Worm (Caenorhabditis elegans) whole organism, L4 larva: Measurements from ENCODE around the gene C25G4.2.

Experiments
- F10B5.3 ChIP-seq: sonication (generic microtip); optimal IDR thresholded peaks from 2 replicates; lab custom pipeline; 2016; ENCODE audit warnings: mild to moderate bottlenecking, missing genetic modification characterization, missing compliant biosample characterization
- F44E2.7 ChIP-seq: fragments of 200-800 bp; sonication (Bioruptor generic); IDR thresholded peaks from 2 replicates; pipeline ENCODE4 v2.1.2; 2022; ENCODE audit warnings: missing genetic modification characterization, missing compliant biosample characterization
- F49E8.2 ChIP-seq: sonication (generic microtip); optimal IDR thresholded peaks from 2 replicates; lab custom pipeline; 2016; ENCODE audit warnings: missing compliant biosample characterization, mild to moderate bottlenecking, missing genetic modification characterization, borderline replicate concordance
- T26A8.4 ChIP-seq: fragments of 200-800 bp; sonication (Bioruptor generic); IDR thresholded peaks from 2 replicates; pipeline ENCODE4 v1.3.6; 2022; ENCODE audit warnings: missing genetic modification characterization, missing compliant biosample characterization
- Y105C5A.15 ChIP-seq: fragments of 200-800 bp; sonication (Bioruptor generic); IDR thresholded peaks from 2 replicates; pipeline ENCODE4 v1.3.6; 2022; ENCODE audit warnings: missing genetic modification characterization, missing compliant biosample characterization
- Y48G9A.11 ChIP-seq: fragments of 200-800 bp; sonication (Bioruptor generic); IDR thresholded peaks from 2 replicates; pipeline ENCODE4 v1.3.6; 2022; ENCODE audit warnings: missing genetic modification reagents, missing genetic modification characterization, missing compliant biosample characterization
- Y75B8A.6 ChIP-seq: fragments of 200-800 bp; sonication (Bioruptor generic); IDR thresholded peaks from 2 replicates; pipeline ENCODE4 v1.3.6; 2022; ENCODE audit warnings: missing genetic modification reagents, missing genetic modification characterization, missing compliant biosample characterization
- ZK337.2 ChIP-seq: fragments of 200-800 bp; sonication (Bioruptor generic); IDR thresholded peaks from 2 replicates; pipeline ENCODE4 v1.3.6; 2022; ENCODE audit warnings: missing genetic modification reagents, missing genetic modification characterization, missing compliant biosample characterization
- aha-1 ChIP-seq: fragments of 150-350 bp; peaks from one replicate; lab custom pipeline; 2014; ENCODE audit warnings: missing biosample characterization, missing genetic modification characterization
- ceh-20 ChIP-seq: fragments of 200-800 bp; sonication (Bioruptor generic); IDR thresholded peaks from 2 replicates; pipeline ENCODE4 v1.3.6; 2022; ENCODE audit warnings: missing genetic modification reagents, missing genetic modification characterization, missing compliant biosample characterization
- ceh-44 ChIP-seq: fragments of 200-800 bp; sonication (Bioruptor generic); IDR thresholded peaks from 2 replicates; pipeline ENCODE4 v1.3.6; 2022; ENCODE audit warnings: missing genetic modification reagents, missing genetic modification characterization, missing compliant biosample characterization
- ces-1 ChIP-seq: fragments of 150-350 bp; sonication (generic microtip); optimal IDR thresholded peaks from 4 replicates; lab custom pipeline; 2014; ENCODE audit warnings: missing biosample characterization, missing genetic modification reagents, missing genetic modification characterization
- ctbp-1 ChIP-seq: fragments of 200-800 bp; sonication (Bioruptor generic); IDR thresholded peaks from 2 replicates; pipeline ENCODE4 v1.3.6; 2022; ENCODE audit warnings: missing genetic modification reagents, missing genetic modification characterization, missing compliant biosample characterization
- daf-16 ChIP-seq, 3 experiments: sonication (generic microtip); optimal IDR thresholded peaks; 2 replicates each; lab custom pipeline; 2016 to 2017; ENCODE audit warnings: missing genetic modification characterization in 3 of 3, missing genetic modification reagents in 3 of 3, mild to moderate bottlenecking in 2 of 3, missing compliant biosample characterization in 2 of 3, missing biosample characterization in 1 of 3, moderate library complexity in 1 of 3
- egl-27 ChIP-seq: sonication (generic microtip); optimal IDR thresholded peaks from 3 replicates; lab custom pipeline; 2017; ENCODE audit warnings: missing biosample characterization, missing genetic modification reagents, missing genetic modification characterization
- egl-43 ChIP-seq: fragments of 200-800 bp; sonication (Bioruptor generic); IDR thresholded peaks from 2 replicates; pipeline ENCODE4 v1.3.6; 2022; ENCODE audit warnings: missing genetic modification reagents, missing genetic modification characterization, missing compliant biosample characterization
- gei-8 ChIP-seq: fragments of 200-800 bp; sonication (Bioruptor generic); optimal IDR thresholded peaks from 2 replicates; lab custom pipeline; 2018; ENCODE audit warnings: mild to moderate bottlenecking, missing genetic modification characterization, missing compliant biosample characterization
- hmg-1.1 ChIP-seq: fragments of 200-800 bp; sonication (Bioruptor generic); IDR thresholded peaks from 2 replicates; pipeline ENCODE4 v1.3.6; 2022; ENCODE audit warnings: missing genetic modification reagents, missing genetic modification characterization, missing compliant biosample characterization
- lin-39 ChIP-seq: fragments of 150-350 bp; optimal IDR thresholded peaks from 2 replicates; lab custom pipeline; 2014; ENCODE audit warnings: missing biosample characterization, missing genetic modification reagents, missing genetic modification characterization
- madf-5 ChIP-seq, 2 experiments: fragments of 200-800 bp; sonication (Bioruptor generic); IDR thresholded peaks; 2 replicates each; pipeline ENCODE4 v1.3.6; 2022; ENCODE audit warnings: missing compliant biosample characterization in 2 of 2, missing genetic modification characterization in 2 of 2
- mes-2 ChIP-seq: sonication (generic microtip); optimal IDR thresholded peaks from 2 replicates; lab custom pipeline; 2016; ENCODE audit warnings: missing genotype, mild to moderate bottlenecking, missing genetic modification characterization, missing compliant biosample characterization; ENCODE audit not compliant: poor library complexity, severe bottlenecking
- nhr-102 ChIP-seq: sonication (generic microtip); optimal IDR thresholded peaks from 2 replicates; lab custom pipeline; 2016; ENCODE audit warnings: mild to moderate bottlenecking, missing genetic modification characterization, moderate library complexity, missing compliant biosample characterization
- nhr-237 ChIP-seq: sonication (generic microtip); optimal IDR thresholded peaks from 2 replicates; lab custom pipeline; 2017; ENCODE audit warnings: missing biosample characterization, missing genetic modification characterization
- nhr-25 ChIP-seq: sonication (generic microtip); optimal IDR thresholded peaks from 2 replicates; lab custom pipeline; 2017; ENCODE audit warnings: missing genetic modification characterization, mild to moderate bottlenecking, missing compliant biosample characterization, antibody characterized with exemption, moderate library complexity, borderline replicate concordance; ENCODE audit not compliant: insufficient read depth
- nhr-48 ChIP-seq: sonication (generic microtip); optimal IDR thresholded peaks from 2 replicates; lab custom pipeline; 2016; ENCODE audit warnings: mild to moderate bottlenecking, missing genetic modification characterization, missing compliant biosample characterization
- nhr-76 ChIP-seq: fragments of 150-350 bp; optimal IDR thresholded peaks from 2 replicates; lab custom pipeline; 2014; ENCODE audit warnings: missing biosample characterization, missing genetic modification characterization
- nhr-77 ChIP-seq: fragments of 150-350 bp; optimal IDR thresholded peaks from 2 replicates; lab custom pipeline; 2014; ENCODE audit warnings: missing biosample characterization, missing genetic modification characterization
- pha-4 ChIP-seq, 2 experiments: fragments of 150-350 bp in 1 of 2; fragments of 200-800 bp in 1 of 2; sonication (Bioruptor generic) in 1 of 2; IDR thresholded peaks in 1 of 2; optimal IDR thresholded peaks in 1 of 2; 2 replicates each; pipeline versions ENCODE4 v1.3.6 to Lab custom; 2014 to 2022; ENCODE audit warnings: missing genetic modification characterization in 2 of 2, missing genetic modification reagents in 2 of 2, missing biosample characterization in 1 of 2, missing compliant biosample characterization in 1 of 2
- php-3 ChIP-seq: fragments of 200-800 bp; sonication (Bioruptor generic); IDR thresholded peaks from 2 replicates; pipeline ENCODE4 v1.3.6; 2022; ENCODE audit warnings: missing genetic modification reagents, missing genetic modification characterization, missing compliant biosample characterization
- pqm-1 ChIP-seq: sonication (generic microtip); optimal IDR thresholded peaks from 2 replicates; lab custom pipeline; 2017; ENCODE audit warnings: missing biosample characterization, missing genetic modification characterization
- snpc-1.2 ChIP-seq: fragments of 200-800 bp; sonication (Bioruptor generic); IDR thresholded peaks from 2 replicates; pipeline ENCODE4 v1.3.6; 2022; ENCODE audit warnings: missing genetic modification reagents, missing genetic modification characterization, missing compliant biosample characterization
- tag-97 ChIP-seq: fragments of 200-800 bp; sonication (Bioruptor generic); IDR thresholded peaks from 2 replicates; pipeline ENCODE4 v1.3.6; 2022; ENCODE audit warnings: missing genetic modification characterization, missing compliant biosample characterization
- unc-62 ChIP-seq, 3 experiments: fragments of 150-350 bp in 1 of 3; sonication (generic microtip); optimal IDR thresholded peaks in 2 of 3; peaks in 1 of 3; 1 replicate in 1 of 3; 2 replicates in 2 of 3; lab custom pipeline; 2014 to 2017; ENCODE audit warnings: missing biosample characterization in 3 of 3, missing genetic modification characterization in 3 of 3, missing genetic modification reagents in 3 of 3, missing genotype in 1 of 3
- zip-11 ChIP-seq: fragments of 200-800 bp; sonication (Bioruptor generic); IDR thresholded peaks from 2 replicates; pipeline ENCODE4 v1.3.6; 2022; ENCODE audit warnings: missing genetic modification characterization, missing compliant biosample characterization
- ztf-11 ChIP-seq: fragments of 150-350 bp; optimal IDR thresholded peaks from 2 replicates; lab custom pipeline; 2014; ENCODE audit warnings: missing biosample characterization, missing genetic modification characterization

C25G4.2 gene

ce11 chrIV:12435442-12435841 lies 8.4 kb downstream of the C25G4.2 start, which contains the start of gene irg-4 (continued):
- TF ChIP-seq nhr-48 (tag; lab: Kevin White, UChicago), result no peak
- no peak for TF ChIP-seq aha-1 (tag; lab: Kevin White, UChicago)
- no peak for TF ChIP-seq nhr-237 (tag; lab: Kevin White, UChicago)
- TF ChIP-seq hmg-1.1 (GFP tag; lab: Robert Waterston, UW), result no peak
- no peak for TF ChIP-seq F44E2.7 (GFP tag; lab: Robert Waterston, UW)
- TF ChIP-seq ceh-20, result no peak
- peak; percentile 93 for TF ChIP-seq pqm-1 (tag; lab: Kevin White, UChicago)
- peak; percentile 19 for TF ChIP-seq nhr-77 (tag; lab: Kevin White, UChicago)
- TF ChIP-seq zip-11 (GFP tag; lab: Robert Waterston, UW), result no peak
- TF ChIP-seq egl-27 (tag; lab: Kevin White, UChicago), result no peak
- 0 out of 2 replicates have a peak, but pooled peaks have one; percentile 27 for TF ChIP-seq php-3 (GFP tag; lab: Robert Waterston, UW)
- TF ChIP-seq mes-2 (tag; lab: Kevin White, UChicago), result no peak
- TF ChIP-seq Y105C5A.15 (GFP tag; lab: Robert Waterston, UW), result no peak
- no peak for TF ChIP-seq daf-16 (GFP tag; optimal IDR thresholded peaks at IDR 0.05; lab: Kevin White, UChicago)
- peak; percentile 55 for TF ChIP-seq daf-16 (tag; optimal IDR thresholded peaks at IDR 0.05; lab: Kevin White, UChicago)

DNA sequence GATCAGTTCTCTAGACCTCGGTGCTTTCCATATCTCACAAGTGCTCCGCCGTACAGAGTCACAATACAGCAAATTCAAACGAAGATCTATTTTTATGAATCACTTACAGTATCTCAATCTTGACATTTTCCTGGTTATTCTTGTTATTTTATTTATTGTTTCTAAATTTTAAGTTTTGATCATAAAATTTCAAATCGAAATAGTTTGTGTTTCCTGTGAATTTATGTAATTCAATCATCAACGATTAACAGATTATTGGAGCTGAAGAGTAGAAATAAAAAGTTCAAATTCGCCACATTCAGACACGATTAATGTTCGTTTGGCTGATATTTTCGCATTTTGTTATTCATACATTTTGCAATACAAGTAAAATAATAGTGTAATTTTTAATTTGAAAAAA lies 11.5 kb downstream of the C25G4.2 start, which contains the start of gene clec-184:
clec-184 (plus strand) TSS at position 301 of the 400 bp plus-strand sequence.
- no peak for TF ChIP-seq snpc-1.2 (GFP tag; lab: Robert Waterston, UW)
- no peak for TF ChIP-seq pqm-1 (tag; lab: Kevin White, UChicago)
- no peak for TF ChIP-seq ztf-11 (tag; lab: Kevin White, UChicago)
- TF ChIP-seq Y48G9A.11 (GFP tag; lab: Robert Waterston, UW), result no peak
- no peak for TF ChIP-seq hmg-1.1 (GFP tag; lab: Robert Waterston, UW)
- no peak for TF ChIP-seq ceh-44 (GFP tag; lab: Robert Waterston, UW)

DNA sequence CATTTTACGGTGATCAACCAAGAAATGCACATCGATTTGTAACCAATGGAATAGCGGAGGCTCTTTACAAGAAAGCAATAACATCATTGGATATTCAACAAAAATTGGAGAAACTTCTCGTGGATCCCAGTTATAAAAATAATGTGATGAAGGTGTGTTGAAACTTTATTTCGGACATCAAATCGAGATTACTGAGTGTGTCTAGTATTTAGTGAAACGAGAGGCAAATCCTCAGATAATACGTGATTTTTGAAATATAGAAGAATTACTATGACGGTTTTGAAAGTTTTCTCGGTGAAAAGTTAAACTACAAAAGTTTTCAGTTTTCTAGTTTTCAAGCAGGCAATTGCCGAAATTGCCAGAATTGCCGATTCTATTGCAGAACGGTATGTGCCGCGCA lies 12.1 kb downstream of the C25G4.2 start:
- TF ChIP-seq aha-1 (tag; lab: Kevin White, UChicago) (peak; percentile 92), madf-5 (GFP tag; IDR thresholded peaks at IDR 0.05; lab: Robert Waterston, UW) (no peak), gei-8 (GFP tag; lab: Kevin White, UChicago) (no peak)

- TF ChIP-seq aha-1 (tag; lab: Kevin White, UChicago), result peak; percentile 16
- no peak for TF ChIP-seq pha-4 (GFP tag; IDR thresholded peaks at IDR 0.05; lab: Robert Waterston, UW)
- no peak for TF ChIP-seq pha-4 (tag; optimal IDR thresholded peaks at IDR 0.05; lab: Kevin White, UChicago)
- no peak for TF ChIP-seq gei-8 (GFP tag; lab: Kevin White, UChicago)
- no peak for TF ChIP-seq ztf-11 (tag; lab: Kevin White, UChicago)
- no peak for TF ChIP-seq hmg-1.1 (GFP tag; lab: Robert Waterston, UW)
- TF ChIP-seq nhr-102, result no peak
- no peak for TF ChIP-seq egl-43
- no peak for TF ChIP-seq ces-1 (GFP tag; lab: Kevin White, UChicago)
- peak in 1 of 2 experiments; percentile 86 for TF ChIP-seq unc-62 (GFP tag; optimal IDR thresholded peaks at IDR 0.05 in 1 of 2; lab: Kevin White, UChicago)
- TF ChIP-seq unc-62 (tag; optimal IDR thresholded peaks at IDR 0.05; lab: Kevin White, UChicago), result no peak
- no peak for TF ChIP-seq mes-2 (tag; lab: Kevin White, UChicago)
- TF ChIP-seq ZK337.2 (GFP tag; lab: Robert Waterston, UW), result no peak
- TF ChIP-seq ctbp-1, result no peak
- TF ChIP-seq lin-39 (tag; lab: Kevin White, UChicago), result no peak
- no peak for TF ChIP-seq F49E8.2 (tag; lab: Kevin White, UChicago)
- TF ChIP-seq T26A8.4 (GFP tag; lab: Robert Waterston, UW), result no peak
- no peak for TF ChIP-seq tag-97 (GFP tag; lab: Robert Waterston, UW)
- TF ChIP-seq Y75B8A.6 (GFP tag; lab: Robert Waterston, UW), result no peak
- TF ChIP-seq Y48G9A.11 (GFP tag; lab: Robert Waterston, UW), result no peak
- TF ChIP-seq nhr-76, result no peak
- no peak for TF ChIP-seq php-3 (GFP tag; lab: Robert Waterston, UW)
- TF ChIP-seq nhr-25 (tag; lab: Kevin White, UChicago), result peak; percentile 9
- no peak for TF ChIP-seq F10B5.3 (tag; lab: Kevin White, UChicago)
- TF ChIP-seq, all 104 proteins: peak for 3
Measured at ce11 chrIV:12429504-12429903, 14.3 kb downstream of the C25G4.2 start.
